Fruit fly (Drosophila melanogaster): ENCODE results near the gene Rab40.
A peak's percentile ranks its signal among the peaks of the same experiment; 100 is the strongest.

dm6 chrX:12469778-12470177 lies 6.9 kb upstream of the Rab40 start:
- TF ChIP-seq Ets98B (GFP tag; IDR thresholded peaks at IDR 0.05), result peak; percentile 12; the same call in 1 of the 2 replicates
- TF ChIP-seq Pif1A (GFP tag; optimal IDR thresholded peaks at IDR 0.05), result peak; percentile 44
- TF ChIP-seq Snoo (tag; optimal IDR thresholded peaks at IDR 0.05), result no peak
- no peak for TF ChIP-seq CG12605 (GFP tag; IDR thresholded peaks at IDR 0.05)
- TF ChIP-seq CG9948 (tag; optimal IDR thresholded peaks at IDR 0.05), result peak; percentile 17
- TF ChIP-seq CG4496 (GFP tag; IDR thresholded peaks at IDR 0.05), result peak; percentile 54; the same call in 2 of the 3 replicates
- no peak for TF ChIP-seq gl (tag; optimal IDR thresholded peaks at IDR 0.05)
- no peak for TF ChIP-seq fd96Ca (GFP tag; IDR thresholded peaks at IDR 0.05)
- peak; percentile 31 for TF ChIP-seq D1 (tag; optimal IDR thresholded peaks at IDR 0.05)
- TF ChIP-seq CG8301 (tag; optimal IDR thresholded peaks at IDR 0.05), result peak; percentile 27
